Worm (Caenorhabditis elegans): ENCODE measurements around the gene C09F12.3.

DNA sequence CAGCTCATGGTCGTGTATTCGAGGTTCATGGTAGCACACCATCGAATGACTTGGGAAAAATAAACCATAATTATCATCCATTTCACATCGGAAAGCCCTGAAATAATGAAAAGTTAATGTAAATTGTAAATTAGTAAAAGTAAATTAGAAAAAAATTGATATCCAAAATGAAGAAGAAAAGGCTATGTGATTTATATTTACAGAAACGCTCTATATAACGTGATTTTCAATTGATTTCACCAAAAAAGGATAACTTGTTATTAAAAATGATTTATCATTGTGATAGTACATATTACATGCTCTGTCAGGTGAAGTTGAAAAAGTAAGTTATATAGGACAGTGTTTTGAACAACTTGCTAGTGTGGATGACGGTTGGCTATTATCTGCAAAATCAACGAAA is at the start of gene C09F12.3:
- TF ChIP-seq elt-2 (tag; optimal IDR thresholded peaks at IDR 0.05) (no peak), nhr-23 (tag; optimal IDR thresholded peaks at IDR 0.05) (no peak)

All from whole organism, L3 larva.